Worm (Caenorhabditis elegans): ENCODE results near the gene F57B1.1.

The F57B1.1 gene

DNA sequence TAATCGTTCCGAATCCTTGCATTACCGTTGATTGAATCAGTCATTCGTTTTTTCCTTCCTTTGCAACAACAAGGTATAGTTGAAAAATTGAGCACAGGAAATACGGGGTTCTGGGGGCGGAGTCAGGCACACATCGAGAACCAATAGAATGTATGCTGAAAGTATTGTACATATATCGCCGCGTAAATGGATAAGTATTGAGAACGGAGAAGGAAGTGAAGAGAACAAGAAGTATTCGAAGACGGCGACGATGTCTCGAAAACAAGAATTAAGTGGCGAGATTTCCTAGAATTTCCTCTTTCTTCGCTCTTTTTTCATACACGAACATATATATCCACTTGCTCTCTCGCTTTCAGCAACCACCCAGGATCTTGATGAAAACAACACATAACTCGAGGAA lies 25.6 kb upstream of the F57B1.1 start:
- TF ChIP-seq gei-17 (GFP tag; optimal IDR thresholded peaks at IDR 0.05) (no peak), tbx-9 (tag; optimal IDR thresholded peaks at IDR 0.05; ENCODE audit: borderline replicate concordance) (no peak), nhr-120 (GFP tag; IDR thresholded peaks at IDR 0.05) (no peak), madf-8 (GFP tag; conservative IDR thresholded peaks at IDR 0.05) (no peak), B0261.1 (tag; optimal IDR thresholded peaks at IDR 0.05) (no peak), ztf-25 (GFP tag; IDR thresholded peaks at IDR 0.05) (no peak), ztf-18 (tag; optimal IDR thresholded peaks at IDR 0.05) (no peak), sdz-38 (tag; optimal IDR thresholded peaks at IDR 0.05) (no peak), pha-4 (tag; optimal IDR thresholded peaks at IDR 0.05) (no peak), lag-1 (GFP tag; IDR thresholded peaks at IDR 0.05) (no peak), nfya-2 (GFP tag; IDR thresholded peaks at IDR 0.05) (no peak), ceh-27 (GFP tag; optimal IDR thresholded peaks at IDR 0.05) (no peak)

DNA sequence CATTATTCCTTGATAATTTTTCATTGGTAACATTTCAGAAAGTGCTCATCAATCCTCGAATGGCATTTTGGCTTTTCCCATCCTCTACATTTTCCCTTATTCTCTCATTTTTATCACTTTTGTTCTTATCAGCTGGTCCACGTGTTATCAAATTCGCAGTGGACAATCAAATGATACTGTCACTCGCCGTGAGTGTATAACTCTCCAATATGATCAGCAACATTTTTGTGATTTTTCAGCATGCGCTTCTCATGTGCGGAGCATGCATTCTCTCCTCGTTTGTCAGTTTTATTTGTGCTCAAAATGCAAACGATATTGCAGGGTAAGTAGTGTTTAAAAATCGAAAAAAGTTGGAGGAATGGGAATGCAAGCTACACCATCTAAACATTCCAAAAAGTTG lies 17.1 kb upstream of the F57B1.1 start:
- TF ChIP-seq hrde-1 (tag; optimal IDR thresholded peaks at IDR 0.05; ENCODE audit: borderline replicate concordance) (no peak), ztf-22 (GFP tag; optimal IDR thresholded peaks at IDR 0.05) (peak; percentile 40), hsf-1 (GFP tag; IDR thresholded peaks at IDR 0.05) (no peak), Y95B8A.8 (GFP tag; IDR thresholded peaks at IDR 0.05) (no peak), T26A5.8 (tag; optimal IDR thresholded peaks at IDR 0.05) (no peak), akir-1 (GFP tag; optimal IDR thresholded peaks at IDR 0.05) (no peak), nhr-80 (tag; optimal IDR thresholded peaks at IDR 0.05) (peak; percentile 91), F52B5.7 (tag; optimal IDR thresholded peaks at IDR 0.05) (no peak), lsy-27 (tag; optimal IDR thresholded peaks at IDR 0.05; ENCODE audit: borderline replicate concordance, insufficient read depth) (no peak), F39B2.1 (GFP tag; IDR thresholded peaks at IDR 0.05) (no peak), tlf-1 (GFP tag; optimal IDR thresholded peaks at IDR 0.05) (no peak), madf-3 (GFP tag; IDR thresholded peaks at IDR 0.05) (no peak), ceh-40 (GFP tag; IDR thresholded peaks at IDR 0.05) (no peak), bed-1 (GFP tag; IDR thresholded peaks at IDR 0.05) (no peak), zim-3 (tag; optimal IDR thresholded peaks at IDR 0.05) (no peak), K11D2.4 (GFP tag; IDR thresholded peaks at IDR 0.05) (no peak), cebp-2 (GFP tag; IDR thresholded peaks at IDR 0.05) (no peak), ets-4 (GFP tag; optimal IDR thresholded peaks at IDR 0.05) (peak; percentile 25), let-607 (tag; optimal IDR thresholded peaks at IDR 0.05) (peak in 1 of 2 experiments; percentile 41), lag-1 (GFP tag; IDR thresholded peaks at IDR 0.05) (no peak), lin-54 (GFP tag; optimal IDR thresholded peaks at IDR 0.05) (no peak), pha-4 (tag; optimal IDR thresholded peaks at IDR 0.05) (peak; percentile 42), ceh-58 (GFP tag; IDR thresholded peaks at IDR 0.05) (no peak), atf-7 (tag; optimal IDR thresholded peaks at IDR 0.05) (peak; percentile 66), nhr-120 (GFP tag; IDR thresholded peaks at IDR 0.05) (no peak), B0019.2 (GFP tag; conservative IDR thresholded peaks at IDR 0.05) (no peak), snpc-1.1 (tag; optimal IDR thresholded peaks at IDR 0.05; ENCODE audit: insufficient read depth) (no peak), efl-1 (GFP tag; optimal IDR thresholded peaks at IDR 0.05) (no peak), ztf-28 (GFP tag; IDR thresholded peaks at IDR 0.05) (no peak)

DNA sequence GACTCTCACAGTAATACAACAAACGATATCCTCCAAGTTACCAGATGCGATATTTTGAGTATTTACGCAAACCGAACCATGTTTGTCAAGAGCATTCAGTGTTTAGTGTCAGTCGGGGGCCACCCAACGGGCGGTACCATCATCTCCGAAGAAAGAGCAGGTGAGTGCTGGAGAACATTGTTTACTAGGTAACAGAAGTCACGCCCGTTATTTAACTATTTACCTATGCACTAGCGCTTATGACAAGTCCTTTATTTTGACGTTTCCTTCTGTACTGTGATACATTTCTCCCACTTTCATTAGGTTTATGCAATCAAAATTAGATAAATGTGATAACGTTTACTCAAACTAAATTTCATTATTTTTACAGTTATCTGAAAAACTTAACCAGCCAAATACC lies 14.1 kb upstream of the F57B1.1 start, which contains the start of gene F57B1.6:
F57B1.6 (plus strand) TSS at position 79 of the 400 bp plus-strand sequence.
- TF ChIP-seq T07F8.4 (tag; optimal IDR thresholded peaks at IDR 0.05) (no peak), Y79H2A.3 (GFP tag; conservative IDR thresholded peaks at IDR 0.05) (no peak), sdz-38 (tag; optimal IDR thresholded peaks at IDR 0.05) (no peak), madf-10 (tag; optimal IDR thresholded peaks at IDR 0.05) (no peak), F37B4.10 (GFP tag; IDR thresholded peaks at IDR 0.05) (no peak), mcd-1 (GFP tag; IDR thresholded peaks at IDR 0.05) (no peak), ztf-6 (GFP tag; IDR thresholded peaks at IDR 0.05) (no peak), unc-62 (GFP tag; optimal IDR thresholded peaks at IDR 0.05) (no peak), nhr-179 (tag; optimal IDR thresholded peaks at IDR 0.05) (no peak), egrh-3 (GFP tag; IDR thresholded peaks at IDR 0.05) (no peak), madf-3 (GFP tag; IDR thresholded peaks at IDR 0.05) (no peak), nhr-120 (GFP tag; IDR thresholded peaks at IDR 0.05) (no peak), ztf-18 (tag; optimal IDR thresholded peaks at IDR 0.05) (no peak), attf-3 (GFP tag; conservative IDR thresholded peaks at IDR 0.05) (no peak)

Data from whole organism, young adult.